Fruit fly (Drosophila melanogaster) whole organism, embryonic: Measurements from ENCODE around the gene Sfxn2.

Source experiments
- Abd-B ChIP-seq: fragments of 200-800 bp; sonication (Bioruptor generic); optimal IDR thresholded peaks from 2 replicates; lab custom pipeline; 2018; ENCODE audit warnings: missing biosample characterization, mild to moderate bottlenecking, missing genetic modification characterization, moderate library complexity
- CG12769 ChIP-seq: fragments of 200-800 bp; sonication (Bioruptor generic); optimal IDR thresholded peaks from 2 replicates; lab custom pipeline; 2019; ENCODE audit warnings: missing biosample characterization, mild to moderate bottlenecking, missing genetic modification characterization, moderate library complexity
- CG13287 ChIP-seq: fragments of 200-800 bp; sonication (Bioruptor generic); IDR thresholded peaks from 2 replicates; pipeline ENCODE4 v1.3.6; 2022; ENCODE audit warnings: missing biosample characterization, missing genetic modification characterization; ENCODE audit not compliant: partially characterized antibody
- CG15479 ChIP-seq: fragments of 200-800 bp; sonication (Bioruptor generic); optimal IDR thresholded peaks from 3 replicates; lab custom pipeline; 2019; ENCODE audit warnings: missing biosample characterization, mild to moderate bottlenecking, missing genetic modification characterization, moderate library complexity
- CG17829 ChIP-seq: fragments of 200-800 bp; optimal IDR thresholded peaks from 2 replicates; lab custom pipeline; 2019; ENCODE audit warnings: missing biosample characterization, mild to moderate bottlenecking, missing genetic modification characterization, moderate library complexity
- CG18262 ChIP-seq: fragments of 200-800 bp; optimal IDR thresholded peaks from 3 replicates; lab custom pipeline; 2019; ENCODE audit warnings: missing biosample characterization, mild to moderate bottlenecking, missing genetic modification characterization, moderate library complexity
- CG1832 ChIP-seq: fragments of 200-800 bp; sonication (Bioruptor generic); optimal IDR thresholded peaks from 2 replicates; lab custom pipeline; 2017; ENCODE audit warnings: missing biosample characterization, mild to moderate bottlenecking, missing genetic modification characterization, inconsistent platforms
- CG2199 ChIP-seq: fragments of 200-800 bp; sonication (Bioruptor generic); IDR thresholded peaks from 3 replicates; pipeline ENCODE4 v1.3.6; 2022; ENCODE audit warnings: missing biosample characterization, missing genetic modification characterization
- CG3163 ChIP-seq: fragments of 200-800 bp; sonication (Bioruptor generic); optimal IDR thresholded peaks from 3 replicates; lab custom pipeline; 2016; ENCODE audit warnings: missing biosample characterization, missing genetic modification characterization
- CG6254 ChIP-seq: fragments of 200-800 bp; sonication (Bioruptor generic); optimal IDR thresholded peaks from 3 replicates; lab custom pipeline; 2017; ENCODE audit warnings: mild to moderate bottlenecking, missing biosample characterization, missing genetic modification reagents, missing genetic modification characterization
- CG6791 ChIP-seq: fragments of 200-800 bp; sonication (Bioruptor generic); IDR thresholded peaks from 3 replicates; pipeline ENCODE4 v1.3.6; 2022; ENCODE audit warnings: missing biosample characterization, missing genetic modification characterization; ENCODE audit not compliant: partially characterized antibody
- CG8359 ChIP-seq: fragments of 200-800 bp; sonication (Bioruptor generic); optimal IDR thresholded peaks from 2 replicates; lab custom pipeline; 2017; ENCODE audit warnings: missing biosample characterization, mild to moderate bottlenecking, missing genetic modification characterization, borderline replicate concordance
- CHES-1-like ChIP-seq: fragments of 200-800 bp; sonication (Bioruptor generic); optimal IDR thresholded peaks from 2 replicates; lab custom pipeline; 2016; ENCODE audit warnings: missing biosample characterization, missing genetic modification characterization
- Elba2 ChIP-seq: fragments of 200-800 bp; sonication (Bioruptor generic); optimal IDR thresholded peaks from 3 replicates; lab custom pipeline; 2016; ENCODE audit warnings: missing biosample characterization, missing genetic modification characterization
- Gug ChIP-seq: fragments of 200-800 bp; sonication (Bioruptor generic); IDR thresholded peaks from 4 replicates; pipeline ENCODE4 v1.3.6; 2022; ENCODE audit warnings: missing biosample characterization, missing genetic modification characterization
- H2.0 ChIP-seq: fragments of 200-800 bp; sonication (Bioruptor generic); IDR thresholded peaks from 2 replicates; pipeline ENCODE4 v1.3.6; 2022; ENCODE audit warnings: missing biosample characterization, missing genetic modification characterization
- Hsf ChIP-seq: fragments of 200-800 bp; sonication (Bioruptor generic); optimal IDR thresholded peaks from 3 replicates; lab custom pipeline; 2016; ENCODE audit warnings: missing biosample characterization, missing genetic modification characterization
- Kr ChIP-seq: fragments of 200-800 bp; sonication (Bioruptor generic); optimal IDR thresholded peaks from 2 replicates; lab custom pipeline; 2017; ENCODE audit warnings: missing biosample characterization, mild to moderate bottlenecking, missing genetic modification characterization
- Mad ChIP-seq: fragments of 200-800 bp; sonication (Bioruptor generic); optimal IDR thresholded peaks from 2 replicates; lab custom pipeline; 2016; ENCODE audit warnings: missing biosample characterization, missing genetic modification characterization
- Med ChIP-seq: fragments of 200-800 bp; sonication (Bioruptor generic); peaks from one replicate; lab custom pipeline; 2016; ENCODE audit warnings: missing biosample characterization, missing genetic modification characterization, mild to moderate bottlenecking, inconsistent platforms, moderate library complexity
- Mes4 ChIP-seq: fragments of 200-800 bp; sonication (Bioruptor generic); optimal IDR thresholded peaks from 2 replicates; lab custom pipeline; 2016; ENCODE audit warnings: missing biosample characterization, missing genetic modification characterization
- Myb ChIP-seq: fragments of 200-800 bp; sonication (Bioruptor generic); optimal IDR thresholded peaks from 2 replicates; lab custom pipeline; 2016; ENCODE audit warnings: missing biosample characterization, missing genetic modification characterization
- NFAT ChIP-seq: fragments of 200-800 bp; sonication (Bioruptor generic); IDR thresholded peaks from 2 replicates; pipeline ENCODE4 v1.3.6; 2022; ENCODE audit warnings: missing biosample characterization, missing genetic modification characterization
- Opbp ChIP-seq: fragments of 200-800 bp; sonication (Bioruptor generic); IDR thresholded peaks from 3 replicates; pipeline ENCODE4 v1.3.6; 2022; ENCODE audit warnings: missing biosample characterization, missing genetic modification characterization; ENCODE audit not compliant: partially characterized antibody
- Trl ChIP-seq, 3 experiments: fragments of >200 bp in 2 of 3; fragments of 200-800 bp in 1 of 3; sonication (Bioruptor generic) in 1 of 3; optimal IDR thresholded peaks; 2 replicates in 1 of 3; 3 replicates in 2 of 3; lab custom pipeline; 2016 to 2017; ENCODE audit warnings: missing biosample characterization in 1 of 3, missing genetic modification characterization in 1 of 3
- cad ChIP-seq: fragments of >200 bp; optimal IDR thresholded peaks from 2 replicates; lab custom pipeline; 2017; ENCODE audit warnings: missing biosample characterization, missing genetic modification characterization
- cg ChIP-seq: fragments of 200-800 bp; sonication (Bioruptor generic); optimal IDR thresholded peaks from 3 replicates; lab custom pipeline; 2019; ENCODE audit warnings: missing biosample characterization, mild to moderate bottlenecking, missing genetic modification characterization, moderate library complexity
- chif ChIP-seq, 2 experiments: fragments of 200-800 bp; sonication (Bioruptor generic); optimal IDR thresholded peaks; 3 replicates each; lab custom pipeline; 2016; ENCODE audit warnings: missing biosample characterization in 2 of 2, missing genetic modification characterization in 2 of 2
- gcm ChIP-seq: fragments of 200-800 bp; sonication (Bioruptor generic); optimal IDR thresholded peaks from 2 replicates; lab custom pipeline; 2019; ENCODE audit warnings: missing biosample characterization, mild to moderate bottlenecking, missing genetic modification characterization, moderate library complexity
- gsb ChIP-seq: fragments of 200-800 bp; sonication (Bioruptor generic); IDR thresholded peaks from 2 replicates; pipeline ENCODE4 v1.3.6; 2022; ENCODE audit warnings: missing biosample characterization, missing genetic modification characterization
- gsb-n ChIP-seq: fragments of 200-800 bp; sonication (Bioruptor generic); optimal IDR thresholded peaks from 3 replicates; lab custom pipeline; 2018; ENCODE audit warnings: missing biosample characterization, mild to moderate bottlenecking, missing genetic modification characterization
- ham ChIP-seq: fragments of 200-800 bp; sonication (Bioruptor generic); IDR thresholded peaks from 2 replicates; pipeline ENCODE4 v1.3.6; 2022; ENCODE audit warnings: missing biosample characterization, missing genetic modification characterization
- kni ChIP-seq: fragments of 200-800 bp; sonication (Bioruptor generic); optimal IDR thresholded peaks from 3 replicates; lab custom pipeline; 2017; ENCODE audit warnings: mild to moderate bottlenecking, missing biosample characterization, missing genetic modification reagents, missing genetic modification characterization
- knrl ChIP-seq: fragments of 200-800 bp; sonication (Bioruptor generic); IDR thresholded peaks from 3 replicates; pipeline ENCODE4 v1.3.6; 2022; ENCODE audit warnings: missing biosample characterization, missing genetic modification characterization; ENCODE audit not compliant: partially characterized antibody
- nerfin-2 ChIP-seq: fragments of 200-800 bp; sonication (Bioruptor generic); IDR thresholded peaks from 2 replicates; pipeline ENCODE4 v1.3.6; 2022; ENCODE audit warnings: missing biosample characterization, missing genetic modification characterization; ENCODE audit not compliant: partially characterized antibody
- pita ChIP-seq: fragments of 200-800 bp; sonication (Bioruptor generic); optimal IDR thresholded peaks from 2 replicates; lab custom pipeline; 2017; ENCODE audit warnings: missing biosample characterization, mild to moderate bottlenecking, missing genetic modification characterization
- rib ChIP-seq: fragments of 200-800 bp; sonication (Bioruptor generic); IDR thresholded peaks from 2 replicates; pipeline ENCODE4 v1.3.6; 2022; ENCODE audit warnings: missing biosample characterization, missing genetic modification characterization
- run ChIP-seq: fragments of 200-800 bp; sonication (Bioruptor generic); optimal IDR thresholded peaks from 3 replicates; lab custom pipeline; 2018; ENCODE audit warnings: missing biosample characterization, mild to moderate bottlenecking, missing genetic modification characterization
- sens ChIP-seq: fragments of 200-800 bp; sonication (Bioruptor generic); peaks from one replicate; lab custom pipeline; 2016; ENCODE audit warnings: missing biosample characterization, missing genetic modification characterization
- slbo ChIP-seq: fragments of 200-800 bp; sonication (Bioruptor generic); IDR thresholded peaks from 2 replicates; pipeline ENCODE4 v1.3.6; 2022; ENCODE audit warnings: missing biosample characterization, missing genetic modification characterization
- stwl ChIP-seq: fragments of 200-800 bp; sonication (Bioruptor generic); optimal IDR thresholded peaks from 3 replicates; lab custom pipeline; 2018; ENCODE audit warnings: missing biosample characterization, mild to moderate bottlenecking, missing genetic modification characterization, moderate library complexity
- tll ChIP-seq, 2 experiments: fragments of 200-800 bp in 1 of 2; fragments of >200 bp in 1 of 2; sonication (Bioruptor generic) in 1 of 2; optimal IDR thresholded peaks; 2 replicates each; lab custom pipeline; 2017 to 2019; ENCODE audit warnings: missing biosample characterization in 2 of 2, missing genetic modification characterization in 2 of 2, mild to moderate bottlenecking in 1 of 2, moderate library complexity in 1 of 2
- tup ChIP-seq: fragments of 200-800 bp; sonication (Bioruptor generic); optimal IDR thresholded peaks from 2 replicates; lab custom pipeline; 2016; ENCODE audit warnings: missing biosample characterization, mild to moderate bottlenecking, missing genetic modification characterization, moderate library complexity
- vvl ChIP-seq: fragments of 200-800 bp; sonication (Bioruptor generic); IDR thresholded peaks from 2 replicates; pipeline ENCODE4 v1.3.6; 2022; ENCODE audit warnings: missing biosample characterization, missing genetic modification characterization
- zfh1 ChIP-seq: fragments of 200-800 bp; sonication (Bioruptor generic); IDR thresholded peaks from 3 replicates; pipeline ENCODE4 v1.3.6; 2022; ENCODE audit warnings: missing biosample characterization, missing genetic modification characterization

Sfxn2 gene

dm6 chr3L:19079798-19080691, 17.1 kb downstream of the Sfxn2 start (continued):
- TF ChIP-seq CG1832 (GFP tag; lab: Kevin White, UChicago) (peak; percentile 77), H2.0 (GFP tag; lab: Robert Waterston, UW) (no peak), CG18262 (tag; lab: Kevin White, UChicago) (peak; percentile 54), Opbp (no peak), CHES-1-like (peak; percentile 46), knrl (no peak), run (no peak), Hsf (GFP tag; lab: Kevin White, UChicago) (peak; percentile 42), chif (GFP tag; optimal IDR thresholded peaks at IDR 0.05; lab: Kevin White, UChicago) (peak; percentile 6 to 42), slbo (GFP tag; lab: Robert Waterston, UW) (peak; percentile 23; the same call in 1 of the 2 replicates), gsb-n (tag; lab: Kevin White, UChicago) (peak; percentile 1), gcm (GFP tag; lab: Kevin White, UChicago) (no peak)

- TF ChIP-seq CG12769 = peak; percentile 40
- peak; percentile 40 for TF ChIP-seq CG15479 (GFP tag; lab: Kevin White, UChicago)
- 0 out of 3 replicates have a peak, but pooled peaks have one; percentile 78 for TF ChIP-seq CG2199 (GFP tag; lab: Robert Waterston, UW)
- TF ChIP-seq zfh1 = 0 out of 3 replicates have a peak, but pooled peaks have one; percentile 9
- peak; percentile 40 to 79 for TF ChIP-seq Trl (optimal IDR thresholded peaks at IDR 0.05; lab: Kevin White, UChicago)
- no peak for TF ChIP-seq Trl (GFP tag; optimal IDR thresholded peaks at IDR 0.05; lab: Kevin White, UChicago)
- peak; percentile 33 for TF ChIP-seq Med
- no peak for TF ChIP-seq Mad (GFP tag; lab: Kevin White, UChicago)
- TF ChIP-seq CG8359 (GFP tag; lab: Kevin White, UChicago) = peak; percentile 13
- no peak for TF ChIP-seq Abd-B (GFP tag; lab: Kevin White, UChicago)
- no peak for TF ChIP-seq Gug (GFP tag; lab: Robert Waterston, UW)
- peak; percentile 79 for TF ChIP-seq sens (GFP tag; lab: Kevin White, UChicago)
- TF ChIP-seq CG17829 (tag; lab: Kevin White, UChicago) = peak; percentile 2
- no peak for TF ChIP-seq nerfin-2 (GFP tag; lab: Robert Waterston, UW)
- no peak for TF ChIP-seq ham (GFP tag; lab: Robert Waterston, UW)
- no peak for TF ChIP-seq CG13287 (GFP tag; lab: Robert Waterston, UW)
- TF ChIP-seq NFAT (GFP tag; lab: Robert Waterston, UW) = no peak
- 0 out of 2 replicates have a peak, but pooled peaks have one; percentile 15 for TF ChIP-seq rib (GFP tag; lab: Robert Waterston, UW)
- peak; percentile 10 for TF ChIP-seq Kr (GFP tag; lab: Kevin White, UChicago)
- peak; percentile 18 for TF ChIP-seq pita (GFP tag; lab: Kevin White, UChicago)
- no peak for TF ChIP-seq gsb (GFP tag; lab: Robert Waterston, UW)
- no peak for TF ChIP-seq CG6254
- no peak for TF ChIP-seq tup (GFP tag; lab: Kevin White, UChicago)
- TF ChIP-seq cad = peak; percentile 91
- TF ChIP-seq Myb (GFP tag; lab: Kevin White, UChicago) = no peak
- TF ChIP-seq stwl = peak; percentile 32
- TF ChIP-seq vvl (GFP tag; lab: Robert Waterston, UW) = peak; percentile 19; the same call in 1 of the 2 replicates
- peak; percentile 73 for TF ChIP-seq cg (GFP tag; lab: Kevin White, UChicago)
- no peak for TF ChIP-seq Mes4 (GFP tag; lab: Kevin White, UChicago)
- peak; percentile 36 for TF ChIP-seq kni (GFP tag; lab: Kevin White, UChicago)
- TF ChIP-seq tll (GFP tag; optimal IDR thresholded peaks at IDR 0.05; lab: Kevin White, UChicago) = peak in 1 of 2 experiments; percentile 50
- TF ChIP-seq CG3163 (GFP tag; lab: Kevin White, UChicago) = peak; percentile 57
- peak; percentile 50 for TF ChIP-seq Elba2 (GFP tag; lab: Kevin White, UChicago)
- peak; percentile 47; the same call in 1 of the 3 replicates for TF ChIP-seq CG6791
Observed at dm6 chr3L:19080926-19081700, 18.1 kb downstream of the Sfxn2 start.
